Fruit fly (Drosophila melanogaster) whole organism, pupa: ENCODE measurements around the gene scpr-C.

ENCODE experiments used
- CG10348 ChIP-seq: fragments of 200-800 bp; sonication (Bioruptor generic); IDR thresholded peaks from 2 replicates; pipeline ENCODE4 v1.3.6; 2022; ENCODE audit warnings: missing biosample characterization, missing genetic modification characterization
- CG4496 ChIP-seq: fragments of 200-800 bp; sonication (Bioruptor generic); IDR thresholded peaks from 3 replicates; pipeline ENCODE4 v1.3.6; 2022; ENCODE audit warnings: missing biosample characterization, missing genetic modification characterization
- CG8301 ChIP-seq: fragments of 200-800 bp; sonication (Bioruptor generic); optimal IDR thresholded peaks from 2 replicates; lab custom pipeline; 2018; ENCODE audit warnings: missing biosample characterization, mild to moderate bottlenecking, missing genetic modification characterization
- EcR ChIP-seq: fragments of 200-800 bp; sonication (Bioruptor generic); optimal IDR thresholded peaks from 3 replicates; lab custom pipeline; 2019; ENCODE audit warnings: missing biosample characterization, missing genetic modification characterization, mild to moderate bottlenecking, moderate library complexity, missing genetic modification reagents
- Pif1A ChIP-seq: fragments of 200-800 bp; sonication (Bioruptor generic); optimal IDR thresholded peaks from 3 replicates; lab custom pipeline; 2016; ENCODE audit warnings: missing biosample characterization, missing genetic modification characterization

DNA sequence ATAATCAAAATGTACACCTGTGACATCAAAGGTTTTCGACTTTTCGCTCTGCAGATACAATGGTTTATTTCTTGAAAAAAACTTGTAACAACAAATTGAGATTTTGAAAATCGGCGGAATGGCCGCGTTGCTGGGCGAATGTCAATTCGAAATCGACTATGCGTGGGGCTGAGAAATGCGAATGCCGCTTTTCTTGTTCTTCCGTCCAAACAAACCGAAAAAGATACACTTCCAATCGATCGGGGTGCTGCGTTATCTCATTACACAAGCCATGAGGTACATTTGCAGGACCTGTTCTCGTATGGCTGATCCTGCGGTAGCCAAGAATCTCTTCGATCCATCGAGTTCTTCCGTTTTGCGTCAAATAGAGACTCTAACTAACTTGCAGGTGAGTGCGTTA, 12.3 kb downstream of the scpr-C start, which contains the start of gene CG31388:
- TF ChIP-seq CG10348 (GFP tag; lab: Robert Waterston, UW) (no peak), CG4496 (GFP tag; lab: Robert Waterston, UW) (no peak), Pif1A (GFP tag; lab: Kevin White, UChicago) (no peak), CG8301 (tag; lab: Kevin White, UChicago) (no peak), EcR (GFP tag; lab: Kevin White, UChicago) (no peak)
